Fruit fly (Drosophila melanogaster) whole organism, embryonic: Measurements from ENCODE around the gene DPCoAC.

Source experiments
- CG13296 ChIP-seq: fragments of 200-800 bp; sonication (Bioruptor generic); optimal IDR thresholded peaks from 3 replicates; lab custom pipeline; 2018; ENCODE audit warnings: missing biosample characterization, mild to moderate bottlenecking, missing genetic modification characterization
- CG31365 ChIP-seq: fragments of 200-800 bp; sonication (Bioruptor generic); optimal IDR thresholded peaks from 2 replicates; lab custom pipeline; 2018; ENCODE audit warnings: missing biosample characterization, mild to moderate bottlenecking, missing genetic modification characterization
- abd-A ChIP-seq: fragments of 200-800 bp; sonication (Bioruptor generic); optimal IDR thresholded peaks from 3 replicates; lab custom pipeline; 2019; ENCODE audit warnings: missing biosample characterization, mild to moderate bottlenecking, missing genetic modification characterization, moderate library complexity
- br ChIP-seq: fragments of >200 bp; optimal IDR thresholded peaks from 2 replicates; lab custom pipeline; 2017
- corto ChIP-seq: fragments of 200-800 bp; sonication (Bioruptor generic); optimal IDR thresholded peaks from 2 replicates; lab custom pipeline; 2016; ENCODE audit warnings: missing biosample characterization, mild to moderate bottlenecking, missing genetic modification characterization, moderate library complexity
- ewg ChIP-seq: fragments of 200-800 bp; sonication (Bioruptor generic); optimal IDR thresholded peaks from 3 replicates; lab custom pipeline; 2017; ENCODE audit warnings: mild to moderate bottlenecking, missing biosample characterization, missing genetic modification reagents, missing genetic modification characterization
- h ChIP-seq: fragments of >200 bp; optimal IDR thresholded peaks from 2 replicates; lab custom pipeline; 2017
- run ChIP-seq: fragments of 200-800 bp; sonication (Bioruptor generic); optimal IDR thresholded peaks from 3 replicates; lab custom pipeline; 2018; ENCODE audit warnings: missing biosample characterization, mild to moderate bottlenecking, missing genetic modification characterization

DNA sequence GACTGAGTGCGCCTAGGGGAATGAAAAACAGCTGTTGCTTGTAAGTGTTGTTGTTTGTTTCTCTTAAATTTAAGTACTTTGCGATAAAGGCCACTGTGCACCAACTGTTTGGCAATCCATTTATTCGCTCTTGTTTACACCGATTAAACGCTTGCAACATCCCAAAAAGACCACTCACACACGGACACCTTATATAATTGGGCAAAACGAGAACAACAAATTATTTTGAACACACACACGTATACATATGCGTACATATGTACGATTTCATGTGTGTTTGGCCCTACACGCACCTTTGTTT lies 403 bp downstream of the DPCoAC start:
- TF ChIP-seq abd-A (tag; lab: Kevin White, UChicago) (no peak), corto (GFP tag; lab: Kevin White, UChicago) (no peak), CG13296 (no peak), h (lab: Kevin White, UChicago) (no peak), ewg (GFP tag; lab: Kevin White, UChicago) (no peak), br (lab: Kevin White, UChicago) (no peak), run (tag; lab: Kevin White, UChicago) (no peak), CG31365 (no peak)
